Worm (Caenorhabditis elegans): ENCODE data around the gene T06D4.2.

- TF ChIP-seq nhr-6 (tag; optimal IDR thresholded peaks at IDR 0.05) (no peak), mdl-1 (tag; optimal IDR thresholded peaks at IDR 0.05) (no peak), nhr-11 (tag; optimal IDR thresholded peaks at IDR 0.05) (no peak), R02D3.7 (tag; optimal IDR thresholded peaks at IDR 0.05) (no peak), nhr-237 (tag; optimal IDR thresholded peaks at IDR 0.05) (no peak), daf-8 (GFP tag; IDR thresholded peaks at IDR 0.05) (no peak), zfp-2 (tag; optimal IDR thresholded peaks at IDR 0.05) (no peak), zip-11 (GFP tag; IDR thresholded peaks at IDR 0.05) (no peak), nhr-77 (tag; optimal IDR thresholded peaks at IDR 0.05) (no peak), fos-1 (tag; optimal IDR thresholded peaks at IDR 0.05) (no peak), lin-39 (tag; optimal IDR thresholded peaks at IDR 0.05) (no peak), fkh-10 (GFP tag; optimal IDR thresholded peaks at IDR 0.05) (no peak), zag-1 (tag; optimal IDR thresholded peaks at IDR 0.05) (no peak), ZK546.5 (tag; optimal IDR thresholded peaks at IDR 0.05) (no peak)
Observed at ce11 chrII:3422938-3423337, 37.2 kb upstream of the T06D4.2 start.

Measured in whole organism, L4 larva.